Fruit fly (Drosophila melanogaster): ENCODE data around the gene Gal.
A peak's percentile ranks its signal among the peaks of the same experiment; 100 is the strongest.

The Gal gene

DNA sequence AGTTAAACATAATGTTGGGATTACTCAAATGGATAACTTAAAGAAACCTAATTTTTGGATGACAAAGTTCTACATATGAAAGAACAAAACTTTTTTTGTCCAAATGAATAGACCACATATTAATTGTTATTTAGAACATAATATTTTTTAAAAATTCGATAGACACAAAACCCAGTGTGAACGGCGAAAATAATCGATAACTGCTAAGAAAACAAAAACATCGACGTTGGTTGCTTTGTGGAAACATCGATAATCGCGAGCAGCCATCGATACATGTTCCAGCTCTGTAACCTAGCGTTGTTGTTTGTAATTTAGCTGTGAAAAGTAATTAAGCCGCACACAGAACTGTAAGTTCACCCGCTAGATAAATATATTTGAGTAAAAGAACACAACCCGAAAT, 43.9 kb upstream of the Gal start, which contains the start of gene CG9135 (continued):
- no peak for TF ChIP-seq CG12659 (GFP tag; optimal IDR thresholded peaks at IDR 0.05)
- TF ChIP-seq D (optimal IDR thresholded peaks at IDR 0.05): no peak
- TF ChIP-seq D (GFP tag; optimal IDR thresholded peaks at IDR 0.05): no peak
- TF ChIP-seq CG34224 (GFP tag; IDR thresholded peaks at IDR 0.05; ENCODE audit: partially characterized antibody): peak; percentile 99
- peak; percentile 94 for TF ChIP-seq CG7357 (GFP tag; IDR thresholded peaks at IDR 0.05)
- no peak for TF ChIP-seq Dad (GFP tag; optimal IDR thresholded peaks at IDR 0.05)
- peak; percentile 99 for TF ChIP-seq mld (GFP tag; IDR thresholded peaks at IDR 0.05; ENCODE audit: partially characterized antibody)
- TF ChIP-seq luna (GFP tag; optimal IDR thresholded peaks at IDR 0.05): peak; percentile 6
- TF ChIP-seq tgo (GFP tag; IDR thresholded peaks at IDR 0.05): no peak
- no peak for TF ChIP-seq Fer2 (tag; optimal IDR thresholded peaks at IDR 0.05)
- TF ChIP-seq tll (GFP tag; optimal IDR thresholded peaks at IDR 0.05): no peak
- no peak for TF ChIP-seq CHES-1-like (GFP tag; optimal IDR thresholded peaks at IDR 0.05)
- no peak for TF ChIP-seq fu2 (GFP tag; optimal IDR thresholded peaks at IDR 0.05)
- no peak for TF ChIP-seq HmgD (GFP tag; optimal IDR thresholded peaks at IDR 0.05)
- no peak for TF ChIP-seq CG4820 (GFP tag; optimal IDR thresholded peaks at IDR 0.05)
- no peak for TF ChIP-seq CG12155 (GFP tag; optimal IDR thresholded peaks at IDR 0.05)
- TF ChIP-seq Ada2b (GFP tag; IDR thresholded peaks at IDR 0.05): no peak
- peak; percentile 99 for TF ChIP-seq HLH4C (GFP tag; IDR thresholded peaks at IDR 0.05; ENCODE audit: partially characterized antibody)
- no peak for TF ChIP-seq CG13296 (GFP tag; optimal IDR thresholded peaks at IDR 0.05)
- no peak for TF ChIP-seq CG18764 (GFP tag; optimal IDR thresholded peaks at IDR 0.05)
- no peak for TF ChIP-seq pan (optimal IDR thresholded peaks at IDR 0.05)
- TF ChIP-seq pan (GFP tag; optimal IDR thresholded peaks at IDR 0.05 in 1 of 2, IDR thresholded peaks at IDR 0.05 in 1 of 2): no peak
- no peak for TF ChIP-seq Atf3 (GFP tag; optimal IDR thresholded peaks at IDR 0.05)
- peak; percentile 99 for TF ChIP-seq CG16813 (GFP tag; IDR thresholded peaks at IDR 0.05; ENCODE audit: partially characterized antibody)
- peak; percentile 88 for TF ChIP-seq CG14710 (tag; optimal IDR thresholded peaks at IDR 0.05)
- TF ChIP-seq Ssrp (tag; optimal IDR thresholded peaks at IDR 0.05): no peak
- peak; percentile 2 for TF ChIP-seq CTCF (GFP tag; optimal IDR thresholded peaks at IDR 0.05)
- peak; percentile 50; the same call in 1 of the 2 replicates for TF ChIP-seq sob (GFP tag; IDR thresholded peaks at IDR 0.05)
- TF ChIP-seq NC2β (GFP tag; optimal IDR thresholded peaks at IDR 0.05): no peak
- TF ChIP-seq gcm2 (GFP tag; optimal IDR thresholded peaks at IDR 0.05): no peak
- TF ChIP-seq CG13287 (GFP tag; IDR thresholded peaks at IDR 0.05; ENCODE audit: partially characterized antibody): peak; percentile 99
- no peak for TF ChIP-seq ac (GFP tag; optimal IDR thresholded peaks at IDR 0.05)
- TF ChIP-seq Sin3A (optimal IDR thresholded peaks at IDR 0.05): peak; percentile 42
- peak; percentile 53 for TF ChIP-seq Ets65A (GFP tag)
- 0 out of 2 replicates have a peak, but pooled peaks have one; percentile 8 for TF ChIP-seq slbo (GFP tag; IDR thresholded peaks at IDR 0.05)
- no peak for TF ChIP-seq lilli (GFP tag; optimal IDR thresholded peaks at IDR 0.05)
- TF ChIP-seq chif (GFP tag; optimal IDR thresholded peaks at IDR 0.05): no peak
- peak; percentile 99 for TF ChIP-seq amos (GFP tag; IDR thresholded peaks at IDR 0.05; ENCODE audit: partially characterized antibody)
- no peak for TF ChIP-seq CG4854 (GFP tag; optimal IDR thresholded peaks at IDR 0.05)
- no peak for TF ChIP-seq CG31388 (GFP tag; optimal IDR thresholded peaks at IDR 0.05)
- no peak for TF ChIP-seq CG1602 (GFP tag; optimal IDR thresholded peaks at IDR 0.05)
- no peak for TF ChIP-seq CG17186 (GFP tag; optimal IDR thresholded peaks at IDR 0.05)
- TF ChIP-seq CG1832 (GFP tag; optimal IDR thresholded peaks at IDR 0.05): no peak
- TF ChIP-seq CG2889 (GFP tag; IDR thresholded peaks at IDR 0.05): no peak
- no peak for TF ChIP-seq CG12104 (GFP tag; optimal IDR thresholded peaks at IDR 0.05)
- no peak; the same call in 1 of the 2 replicates for TF ChIP-seq CG32532 (GFP tag; IDR thresholded peaks at IDR 0.05)
- no peak for TF ChIP-seq D19A (tag; optimal IDR thresholded peaks at IDR 0.05)
- peak; percentile 10 for TF ChIP-seq Ets97D (GFP tag; optimal IDR thresholded peaks at IDR 0.05)
- TF ChIP-seq H2.0 (GFP tag; IDR thresholded peaks at IDR 0.05): no peak
- peak; percentile 28; the same call in 1 of the 2 replicates for TF ChIP-seq CG6272 (GFP tag; IDR thresholded peaks at IDR 0.05)
- peak; percentile 98 for TF ChIP-seq hbn (GFP tag; IDR thresholded peaks at IDR 0.05; ENCODE audit: partially characterized antibody)
- peak; percentile 14 for TF ChIP-seq CG4617 (GFP tag; optimal IDR thresholded peaks at IDR 0.05; ENCODE audit: borderline replicate concordance)
- peak; percentile 60 for TF ChIP-seq CG3995 (GFP tag; optimal IDR thresholded peaks at IDR 0.05)

Measured in whole organism, embryonic.